Worm (Caenorhabditis elegans) whole organism, mixed stage, embryonic: Measurements from ENCODE around the gene T05C7.9.

Experiments used
- ceh-83 ChIP-seq: fragments of 200-800 bp; sonication (Bioruptor generic); optimal IDR thresholded peaks from 2 replicates; lab custom pipeline; 2018; ENCODE audit warnings: mild to moderate bottlenecking, missing genetic modification characterization, missing compliant biosample characterization
- mab-5 ChIP-seq: fragments of 150-350 bp; optimal IDR thresholded peaks from 2 replicates; lab custom pipeline; 2014; ENCODE audit warnings: missing biosample characterization, missing genetic modification characterization
- nhr-237 ChIP-seq: fragments of 150-350 bp; optimal IDR thresholded peaks from 2 replicates; lab custom pipeline; 2014; ENCODE audit warnings: missing biosample characterization, missing genetic modification characterization
- nhr-28 ChIP-seq: fragments of 150-350 bp; optimal IDR thresholded peaks from 2 replicates; lab custom pipeline; 2014; ENCODE audit warnings: missing biosample characterization, missing genetic modification characterization
- snpc-4 ChIP-seq: fragments of 150-350 bp; optimal IDR thresholded peaks from 2 replicates; lab custom pipeline; 2014; ENCODE audit warnings: missing biosample characterization, missing genetic modification characterization
- tbx-8 ChIP-seq: fragments of 200-800 bp; sonication (Bioruptor generic); optimal IDR thresholded peaks from 2 replicates; lab custom pipeline; 2018; ENCODE audit warnings: mild to moderate bottlenecking, missing genetic modification characterization, moderate library complexity, missing compliant biosample characterization
- ztf-11 ChIP-seq: fragments of 150-350 bp; optimal IDR thresholded peaks from 2 replicates; lab custom pipeline; 2014; ENCODE audit warnings: missing biosample characterization, missing genetic modification characterization

DNA sequence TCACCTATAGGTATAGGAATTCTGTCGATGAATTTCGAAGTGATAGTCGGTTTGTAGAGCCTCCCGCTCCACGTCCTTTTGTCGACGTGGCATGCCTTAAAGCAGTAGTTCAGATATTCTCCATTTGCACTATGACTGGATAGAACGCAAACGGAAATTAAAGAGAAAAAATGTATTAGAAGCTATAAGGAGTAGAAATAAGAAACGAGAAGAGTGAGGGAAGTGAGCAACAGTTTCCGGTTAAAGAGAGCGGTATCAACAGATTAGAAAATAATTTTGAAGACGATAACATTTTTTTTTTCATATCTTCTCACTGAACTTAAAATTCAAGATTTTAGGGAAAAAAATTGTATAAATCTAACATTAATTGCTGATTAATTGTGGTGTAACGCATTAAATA, 25.5 kb upstream of the T05C7.9 start, which contains the start of gene T05C7.4:
- no peak for TF ChIP-seq nhr-237
- TF ChIP-seq tbx-8: no peak
- no peak for TF ChIP-seq nhr-28 (tag; lab: Kevin White, UChicago)
- no peak for TF ChIP-seq snpc-4
- no peak for TF ChIP-seq mab-5 (tag; lab: Kevin White, UChicago)
- TF ChIP-seq ceh-83: no peak
- TF ChIP-seq ztf-11: no peak
